Fruit fly (Drosophila melanogaster): ENCODE results near the gene ppk.

The ppk gene

DNA sequence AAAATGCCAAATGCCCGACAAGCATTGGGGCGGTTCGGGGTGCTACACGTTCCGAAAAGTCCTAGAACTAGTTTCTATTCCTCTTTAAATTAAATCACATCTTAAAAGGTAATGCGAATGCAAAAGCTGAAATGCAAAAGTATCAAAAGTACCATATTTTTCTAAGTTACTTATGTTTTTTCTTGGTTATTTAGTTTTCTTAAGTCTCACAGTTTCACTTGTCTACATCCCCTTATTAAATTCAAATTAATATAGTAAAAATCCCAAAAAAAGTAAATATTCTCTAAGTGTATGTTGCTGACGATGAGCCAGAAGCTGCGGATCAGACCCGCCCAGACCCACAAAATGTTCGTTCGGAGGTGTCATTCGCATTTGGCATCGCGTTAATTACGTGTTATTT is 19.7 kb upstream of the ppk start:
- TF ChIP-seq CG17801 (GFP tag; optimal IDR thresholded peaks at IDR 0.05; ENCODE audit: partially characterized antibody), result no peak

DNA sequence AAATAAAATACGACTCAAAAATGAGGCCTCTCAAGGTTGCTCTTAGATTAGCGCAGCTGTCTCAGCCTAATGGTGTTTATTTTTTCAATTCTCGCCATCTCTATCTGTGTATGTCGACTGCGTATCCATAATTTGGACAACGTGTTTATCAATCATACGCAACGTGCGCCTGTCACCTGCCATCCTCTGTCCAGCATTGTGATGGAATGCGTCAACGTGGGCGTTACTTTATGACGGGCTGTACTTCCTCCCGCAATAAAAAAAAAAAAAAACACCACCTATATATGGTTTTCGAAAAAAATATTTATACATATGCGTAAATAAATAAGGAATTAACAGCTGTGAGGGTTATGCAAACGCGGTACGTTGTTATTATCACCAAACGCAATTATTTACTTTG is 18.4 kb upstream of the ppk start:
- no peak for TF ChIP-seq CG17801 (GFP tag; optimal IDR thresholded peaks at IDR 0.05; ENCODE audit: partially characterized antibody)

DNA sequence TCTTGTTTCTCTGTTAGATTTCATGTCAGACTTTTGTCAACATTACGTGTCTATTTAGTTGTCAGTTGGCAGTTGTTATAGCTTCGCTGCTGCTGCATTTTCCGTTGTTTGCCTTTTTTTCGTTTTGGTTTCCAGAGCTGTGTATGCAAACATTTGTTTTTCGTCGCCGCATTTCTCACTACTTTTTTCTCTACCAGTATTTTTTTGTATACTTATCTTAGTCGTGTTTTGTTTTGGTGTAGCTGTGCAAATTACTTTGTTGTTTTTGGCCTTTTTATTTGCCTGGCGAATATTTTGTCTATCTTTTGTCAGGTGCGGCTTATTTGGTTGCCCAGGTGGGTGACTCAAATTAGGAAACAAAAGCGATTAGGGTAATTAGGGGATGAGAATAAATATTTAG is 17.6 kb upstream of the ppk start:
- no peak for TF ChIP-seq CG17801 (GFP tag; optimal IDR thresholded peaks at IDR 0.05; ENCODE audit: partially characterized antibody)

DNA sequence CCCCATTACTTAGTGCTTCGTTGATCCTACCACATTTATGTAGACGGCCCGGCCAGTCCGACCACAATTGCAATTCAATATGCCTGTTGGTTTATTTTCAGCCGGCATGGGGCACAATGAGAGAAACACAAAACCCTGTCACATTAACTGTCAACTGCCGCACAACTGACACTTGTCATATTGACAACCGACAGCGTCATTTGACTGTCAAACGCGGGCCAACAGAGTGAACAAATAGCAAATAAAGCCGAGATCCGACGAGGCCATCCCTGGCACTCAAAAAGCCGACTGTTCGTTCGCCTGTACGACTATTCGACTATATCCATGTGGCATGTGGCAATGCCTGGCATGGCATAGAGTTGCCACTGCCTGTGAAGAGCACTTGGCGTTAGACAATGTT is 17.0 kb upstream of the ppk start:
- no peak for TF ChIP-seq CG17801 (GFP tag; optimal IDR thresholded peaks at IDR 0.05; ENCODE audit: partially characterized antibody)

DNA sequence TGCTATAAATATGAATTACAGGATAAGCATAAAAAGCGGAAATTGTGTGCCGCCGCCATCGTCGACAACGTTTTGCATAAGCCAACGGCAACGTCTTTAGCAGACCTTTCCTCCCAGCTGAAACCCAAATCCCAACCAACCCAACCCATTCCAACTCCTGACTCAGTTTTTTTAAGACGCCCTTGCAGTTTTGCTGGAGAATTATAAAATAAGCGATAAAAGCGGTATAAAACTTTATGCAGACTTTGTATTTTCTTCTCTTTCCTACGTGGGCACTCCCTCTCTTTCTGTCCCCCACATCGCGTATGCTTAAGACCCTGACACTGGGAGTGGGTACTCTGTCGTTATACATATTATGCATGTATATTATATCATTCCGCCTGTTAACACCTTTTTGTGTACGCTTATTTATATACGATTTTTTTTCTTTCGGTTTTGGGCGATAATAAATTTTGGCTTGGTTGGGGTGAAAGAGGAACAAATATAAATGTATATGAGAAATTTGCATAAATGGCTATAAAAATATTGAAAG is 16.2 kb upstream of the ppk start:
- no peak for TF ChIP-seq CG17801 (GFP tag; optimal IDR thresholded peaks at IDR 0.05; ENCODE audit: partially characterized antibody)

DNA sequence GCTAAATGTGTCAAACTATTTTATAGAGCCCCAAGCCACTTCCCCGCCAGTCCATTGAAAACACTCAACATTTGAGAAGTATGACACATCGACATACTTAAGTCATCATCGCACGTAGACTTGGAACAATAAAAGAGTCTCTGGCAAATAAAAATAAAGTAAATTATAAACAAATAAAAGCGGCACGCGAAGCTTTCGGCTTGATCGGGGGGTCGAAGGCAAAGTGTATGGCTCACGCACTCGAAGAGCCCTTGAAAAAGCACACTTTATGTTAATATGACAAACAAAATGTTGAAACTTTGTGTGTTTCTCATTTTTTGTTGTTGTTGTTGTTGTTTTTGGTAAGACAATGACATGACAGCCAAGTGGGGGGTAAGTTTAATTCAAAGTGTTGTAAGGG is 15.3 kb upstream of the ppk start:
- no peak for TF ChIP-seq CG17801 (GFP tag; optimal IDR thresholded peaks at IDR 0.05; ENCODE audit: partially characterized antibody)

DNA sequence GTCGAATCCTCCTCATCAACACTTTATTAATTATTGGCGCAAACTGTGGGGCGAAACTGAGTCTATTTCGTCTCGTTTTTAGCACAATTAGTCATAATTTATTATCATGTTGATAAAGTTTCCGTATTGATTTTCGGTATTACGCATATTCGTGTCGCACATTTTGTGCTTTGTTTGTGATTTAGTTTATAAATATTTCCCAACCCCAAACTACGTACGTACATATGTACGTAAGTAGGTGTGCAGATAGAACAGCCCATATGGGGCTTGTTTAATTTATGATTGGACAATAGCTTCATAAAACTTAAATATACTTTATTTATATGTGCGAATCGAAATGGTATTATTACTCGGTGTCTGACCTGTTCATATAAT is 14.1 kb upstream of the ppk start:
- no peak for TF ChIP-seq CG17801 (GFP tag; optimal IDR thresholded peaks at IDR 0.05; ENCODE audit: partially characterized antibody)

DNA sequence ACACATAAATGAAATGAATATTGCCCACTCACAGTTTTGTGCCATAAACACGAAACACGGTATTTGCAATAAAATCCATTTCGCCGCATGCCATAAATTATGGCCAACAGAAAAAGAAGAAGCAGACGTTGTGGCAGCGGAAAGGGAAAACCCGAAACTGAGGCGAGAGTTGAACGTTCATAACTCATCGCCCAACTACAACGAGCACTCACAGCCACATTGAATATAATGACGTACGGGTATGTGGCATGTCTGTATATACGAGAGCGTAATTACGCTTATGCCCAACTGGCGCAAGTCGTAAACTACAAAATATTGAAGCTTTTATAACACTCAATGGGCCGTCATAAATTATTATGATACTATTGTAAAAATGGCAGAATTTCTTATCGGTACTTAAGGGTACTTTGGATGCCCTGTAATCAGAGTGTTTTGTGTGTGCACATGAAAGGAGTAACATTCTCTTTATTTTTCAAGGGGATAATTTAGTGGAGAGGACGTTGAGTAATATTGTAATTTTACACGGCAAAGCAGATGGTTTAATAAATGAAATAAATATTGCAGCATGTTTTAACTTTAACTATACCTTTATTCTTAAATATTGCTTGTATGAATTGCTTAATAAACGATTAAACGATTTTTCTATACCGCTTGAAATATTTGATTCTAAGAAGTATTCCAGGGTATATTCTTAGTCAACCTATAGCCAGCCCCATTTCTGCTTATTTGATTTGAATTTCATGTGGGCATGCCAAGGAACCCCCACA is 13.5 kb upstream of the ppk start:
- peak; percentile 43 for TF ChIP-seq CG17801 (GFP tag; optimal IDR thresholded peaks at IDR 0.05; ENCODE audit: partially characterized antibody)

DNA sequence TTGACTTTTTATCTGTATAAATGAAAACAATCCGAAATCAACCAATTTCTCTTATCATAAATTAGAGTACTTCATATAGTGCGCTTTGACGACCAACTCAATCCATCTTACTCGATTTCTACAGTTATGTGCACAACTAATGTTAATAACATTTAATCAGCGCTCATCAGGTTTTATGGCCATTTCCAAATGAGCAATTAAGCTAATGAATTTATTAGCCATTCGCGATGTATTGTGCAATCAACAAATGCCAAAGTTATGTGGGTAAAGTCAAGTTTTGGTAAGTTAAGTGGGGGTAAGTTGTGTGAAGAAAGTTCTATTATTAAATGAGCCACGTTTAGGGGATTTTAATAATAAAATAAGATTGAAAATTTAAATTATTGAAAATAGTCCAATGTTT is 12.6 kb upstream of the ppk start:
- TF ChIP-seq CG17801 (GFP tag; optimal IDR thresholded peaks at IDR 0.05; ENCODE audit: partially characterized antibody), result no peak

DNA sequence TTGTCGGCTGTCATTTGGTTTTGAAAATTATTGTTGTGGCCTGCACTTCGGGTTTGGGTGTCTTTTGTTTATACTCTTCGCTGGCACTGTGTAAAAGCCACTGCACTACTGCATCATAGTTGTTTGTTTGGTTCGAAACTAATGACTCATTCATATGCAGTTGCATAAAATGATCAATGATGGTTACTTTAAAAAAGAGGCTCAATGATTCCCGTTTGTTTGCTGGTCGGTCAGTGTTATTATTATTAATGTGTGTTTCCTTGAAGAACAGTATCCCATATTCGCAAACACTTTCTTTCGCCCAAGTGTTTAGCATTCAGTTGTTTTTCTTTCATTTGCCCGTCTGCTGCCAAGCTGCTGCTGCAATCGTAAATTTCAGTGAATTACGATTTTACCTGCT is 7.5 kb upstream of the ppk start:
- no peak for TF ChIP-seq CG17801 (GFP tag; optimal IDR thresholded peaks at IDR 0.05; ENCODE audit: partially characterized antibody)

DNA sequence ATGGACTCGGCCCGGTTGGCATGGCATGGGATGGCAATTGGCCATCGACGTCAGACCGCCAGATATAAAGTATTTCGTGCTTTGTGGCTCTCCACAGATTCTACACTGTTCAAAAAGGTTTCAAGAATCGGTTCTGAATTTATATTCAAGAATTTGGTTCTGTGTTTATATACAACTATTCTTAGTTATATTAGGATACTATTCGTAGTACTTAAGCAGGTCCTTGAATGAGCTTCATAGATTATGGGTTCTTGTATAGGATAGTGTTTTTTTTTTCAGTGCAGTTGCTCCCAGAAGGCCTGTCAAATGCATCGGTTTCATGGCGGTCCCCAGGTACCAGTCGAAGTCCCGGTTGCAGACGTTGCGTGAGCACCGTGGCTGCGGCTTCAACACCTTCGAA is 5.5 kb upstream of the ppk start:
- no peak for TF ChIP-seq CG17801 (GFP tag; optimal IDR thresholded peaks at IDR 0.05; ENCODE audit: partially characterized antibody)

DNA sequence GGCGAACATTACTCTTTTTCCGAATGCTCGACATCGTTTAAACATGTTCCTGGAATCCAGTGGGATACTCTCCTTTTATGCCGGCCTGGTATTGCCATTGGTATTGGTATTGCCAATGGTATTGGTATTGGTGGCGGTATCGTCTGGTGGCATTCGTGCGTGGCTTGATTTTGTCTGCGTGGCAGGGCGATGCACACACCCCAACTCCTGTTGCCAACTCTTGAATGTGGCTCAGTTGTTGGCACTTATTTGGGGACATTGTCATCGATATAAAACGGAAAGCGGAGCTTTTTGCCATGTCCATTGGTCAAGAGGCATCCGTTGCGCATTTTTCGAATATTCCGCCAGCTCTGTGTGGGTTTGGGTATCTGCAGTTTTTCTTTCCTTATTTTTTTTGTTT is 909 bp upstream of the ppk start:
- no peak for TF ChIP-seq CG17801 (GFP tag; optimal IDR thresholded peaks at IDR 0.05; ENCODE audit: partially characterized antibody)

DNA sequence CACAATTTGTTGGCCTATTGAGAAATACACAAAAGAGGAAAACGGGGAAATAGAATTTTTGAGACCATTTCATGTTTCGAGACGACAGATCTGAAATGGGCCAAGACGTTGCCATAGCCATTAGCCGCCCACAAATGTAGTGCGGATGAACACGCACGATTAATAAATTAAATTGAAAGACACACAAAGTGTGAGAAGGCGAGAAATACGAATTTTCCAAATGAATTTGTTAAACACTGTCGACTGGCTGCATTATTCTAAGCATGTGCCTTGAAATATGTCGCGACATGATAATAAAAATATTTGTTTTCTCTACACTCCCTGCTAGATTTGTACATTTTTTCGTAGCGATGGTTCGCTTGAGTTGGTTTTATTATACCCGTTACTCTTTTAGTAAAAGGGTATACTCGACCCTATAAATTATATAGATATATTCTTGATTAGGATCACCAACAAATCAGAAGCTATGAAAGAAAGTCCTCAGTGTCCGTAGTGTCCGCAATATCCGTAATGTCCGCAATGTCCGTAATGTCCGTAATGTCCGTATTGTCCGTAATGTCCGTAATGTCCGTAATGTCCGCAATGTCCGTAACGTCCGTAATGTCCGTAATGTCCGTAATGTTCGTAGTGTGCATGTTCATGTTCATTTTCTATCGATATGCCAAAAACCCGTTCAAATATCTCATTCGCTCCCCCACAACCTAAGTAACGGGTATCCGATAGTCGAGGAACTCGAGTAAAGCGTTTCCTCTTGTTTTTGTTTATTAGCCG is 4.3 kb downstream of the ppk start:
- no peak for TF ChIP-seq CG17801 (GFP tag; optimal IDR thresholded peaks at IDR 0.05; ENCODE audit: partially characterized antibody)

DNA sequence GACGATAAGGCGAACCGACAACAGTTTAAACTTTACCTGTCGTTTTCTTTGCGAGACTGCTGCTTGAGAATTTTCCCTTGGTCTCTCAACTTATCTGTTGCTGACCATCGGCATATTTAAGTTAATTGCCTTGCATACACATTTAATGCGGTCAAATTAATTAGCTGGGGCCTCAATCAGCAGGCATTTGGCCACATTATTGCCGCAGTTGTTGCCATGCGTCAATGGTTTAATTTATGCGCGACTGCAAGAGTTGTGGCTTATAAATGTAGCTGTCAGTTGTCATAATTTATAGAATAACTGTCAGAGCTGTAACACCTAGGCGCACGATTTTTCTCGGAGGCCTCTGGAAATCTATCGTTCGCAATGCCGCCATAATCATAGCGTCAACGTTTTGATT is 6.9 kb downstream of the ppk start:
- TF ChIP-seq CG17801 (GFP tag; optimal IDR thresholded peaks at IDR 0.05; ENCODE audit: partially characterized antibody), result no peak

DNA sequence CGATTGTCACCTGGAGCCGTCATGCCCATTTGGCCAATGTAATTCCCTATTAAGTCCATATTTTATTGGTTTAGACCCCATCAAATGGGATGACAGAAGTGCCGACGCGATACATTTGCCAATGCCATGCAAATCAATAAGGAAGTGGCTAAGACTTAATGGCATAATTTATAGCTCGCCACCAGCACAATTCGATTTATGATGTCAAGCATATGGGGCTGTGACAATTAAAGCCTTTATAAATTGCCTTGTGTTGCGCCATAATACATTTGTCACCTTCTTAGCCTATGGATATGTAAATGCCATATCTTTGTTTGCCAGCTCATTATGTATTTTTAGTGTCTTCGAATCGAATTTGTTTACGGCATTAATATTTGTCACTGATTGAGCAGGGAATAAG is 7.7 kb downstream of the ppk start:
- no peak for TF ChIP-seq CG17801 (GFP tag; optimal IDR thresholded peaks at IDR 0.05; ENCODE audit: partially characterized antibody)

DNA sequence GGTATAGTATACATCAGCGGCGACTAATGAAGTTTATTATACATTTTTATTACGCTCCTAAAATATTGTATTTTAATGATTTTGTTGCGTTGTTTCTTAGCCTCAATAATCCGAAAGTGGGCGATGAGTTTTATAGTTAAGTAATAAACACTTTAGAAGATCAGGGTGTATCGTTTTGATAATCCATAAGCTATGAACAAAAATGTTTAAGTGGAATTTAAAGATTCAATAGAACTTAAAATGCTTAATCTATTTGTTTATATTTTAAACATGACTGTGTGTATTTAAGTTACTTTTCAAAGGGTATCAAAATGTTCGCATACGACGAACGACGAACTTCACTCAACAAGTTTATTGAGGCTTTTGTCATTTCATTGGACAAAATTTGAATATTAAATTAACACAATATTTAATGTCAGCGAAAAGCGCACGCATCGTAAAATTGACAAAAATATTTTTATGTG is 8.7 kb downstream of the ppk start:
- no peak for TF ChIP-seq CG17801 (GFP tag; optimal IDR thresholded peaks at IDR 0.05; ENCODE audit: partially characterized antibody)
